Worm (Caenorhabditis elegans) whole organism, late embryonic: ENCODE results near the gene hdl-2.
A peak's percentile ranks its signal among the peaks of the same experiment; 100 is the strongest.

ENCODE experiments used
- C08G9.2 ChIP-seq: sonication (generic microtip); optimal IDR thresholded peaks from 2 replicates; lab custom pipeline; 2016; ENCODE audit warnings: mild to moderate bottlenecking, missing genetic modification characterization, moderate library complexity, missing compliant biosample characterization
- F13H6.1 ChIP-seq: sonication (generic microtip); optimal IDR thresholded peaks from 2 replicates; lab custom pipeline; 2016; ENCODE audit warnings: missing genetic modification characterization, missing compliant biosample characterization
- K02D7.2 ChIP-seq: sonication (generic microtip); optimal IDR thresholded peaks from 2 replicates; lab custom pipeline; 2017; ENCODE audit warnings: mild to moderate bottlenecking, missing genetic modification characterization, missing compliant biosample characterization
- T23F11.4 ChIP-seq: fragments of 200-800 bp; sonication (Bioruptor generic); optimal IDR thresholded peaks from 2 replicates; lab custom pipeline; 2018; ENCODE audit warnings: mild to moderate bottlenecking, missing genetic modification characterization, missing compliant biosample characterization
- Y22D7AL.16 ChIP-seq: sonication (generic microtip); optimal IDR thresholded peaks from 2 replicates; lab custom pipeline; 2016; ENCODE audit warnings: missing genetic modification characterization, missing compliant biosample characterization
- ahr-1 ChIP-seq: sonication (generic microtip); optimal IDR thresholded peaks from 2 replicates; lab custom pipeline; 2016; ENCODE audit warnings: missing genetic modification characterization, missing compliant biosample characterization
- ceh-18 ChIP-seq: sonication (generic microtip); optimal IDR thresholded peaks from 2 replicates; lab custom pipeline; 2016; ENCODE audit warnings: missing genetic modification characterization, missing compliant biosample characterization
- ceh-19 ChIP-seq: fragments of 200-800 bp; sonication (Bioruptor generic); optimal IDR thresholded peaks from 2 replicates; lab custom pipeline; 2018; ENCODE audit warnings: mild to moderate bottlenecking, missing genetic modification characterization, missing compliant biosample characterization
- ceh-30 ChIP-seq: fragments of 150-350 bp; optimal IDR thresholded peaks from 2 replicates; lab custom pipeline; 2014; ENCODE audit warnings: missing biosample characterization, missing genetic modification characterization
- ceh-34 ChIP-seq: sonication (generic microtip); optimal IDR thresholded peaks from 2 replicates; lab custom pipeline; 2016; ENCODE audit warnings: mild to moderate bottlenecking, missing genetic modification characterization, missing compliant biosample characterization
- ceh-45 ChIP-seq: fragments of 200-800 bp; sonication (Bioruptor generic); IDR thresholded peaks from 2 replicates; pipeline ENCODE4 v1.3.6; 2022; ENCODE audit warnings: missing genetic modification reagents, missing genetic modification characterization, missing compliant biosample characterization
- ceh-48 ChIP-seq: sonication (generic microtip); optimal IDR thresholded peaks from 2 replicates; lab custom pipeline; 2016; ENCODE audit warnings: missing genetic modification characterization, inconsistent platforms, missing compliant biosample characterization
- ceh-6 ChIP-seq: fragments of 200-800 bp; sonication (Bioruptor generic); optimal IDR thresholded peaks from 2 replicates; lab custom pipeline; 2018; ENCODE audit warnings: mild to moderate bottlenecking, missing genetic modification characterization, missing compliant biosample characterization
- ceh-9 ChIP-seq: sonication (generic microtip); optimal IDR thresholded peaks from 2 replicates; lab custom pipeline; 2016; ENCODE audit warnings: mild to moderate bottlenecking, missing genetic modification characterization, inconsistent platforms, missing compliant biosample characterization
- che-1 ChIP-seq: sonication (generic microtip); optimal IDR thresholded peaks from 2 replicates; lab custom pipeline; 2016; ENCODE audit warnings: mild to moderate bottlenecking, missing genetic modification characterization, missing compliant biosample characterization
- dmd-4 ChIP-seq: sonication (generic microtip); optimal IDR thresholded peaks from 2 replicates; lab custom pipeline; 2016; ENCODE audit warnings: borderline replicate concordance, missing genetic modification characterization, missing compliant biosample characterization
- elt-2 ChIP-seq: sonication (generic microtip); optimal IDR thresholded peaks from 2 replicates; lab custom pipeline; 2016; ENCODE audit warnings: missing genetic modification reagents, missing genetic modification characterization, missing compliant biosample characterization
- elt-4 ChIP-seq: sonication (generic microtip); optimal IDR thresholded peaks from 2 replicates; lab custom pipeline; 2016; ENCODE audit warnings: missing genetic modification characterization, missing compliant biosample characterization
- eyg-1 ChIP-seq: sonication (generic microtip); optimal IDR thresholded peaks from 2 replicates; lab custom pipeline; 2016; ENCODE audit warnings: missing genotype, missing genetic modification characterization, missing compliant biosample characterization
- fkh-10 ChIP-seq: fragments of 150-350 bp; optimal IDR thresholded peaks from 2 replicates; lab custom pipeline; 2014; ENCODE audit warnings: missing biosample characterization, missing genetic modification reagents, missing genetic modification characterization
- fkh-6 ChIP-seq: sonication (generic microtip); optimal IDR thresholded peaks from 2 replicates; lab custom pipeline; 2016; ENCODE audit warnings: missing genetic modification characterization, missing compliant biosample characterization
- gmeb-2 ChIP-seq: sonication (generic microtip); optimal IDR thresholded peaks from 2 replicates; lab custom pipeline; 2016; ENCODE audit warnings: missing genetic modification characterization, inconsistent platforms, missing compliant biosample characterization
- hlh-13 ChIP-seq: fragments of 200-800 bp; sonication (Bioruptor generic); optimal IDR thresholded peaks from 2 replicates; lab custom pipeline; 2018; ENCODE audit warnings: mild to moderate bottlenecking, missing genetic modification characterization, missing compliant biosample characterization
- hlh-6 ChIP-seq: sonication (generic microtip); optimal IDR thresholded peaks from 2 replicates; lab custom pipeline; 2016; ENCODE audit warnings: missing genotype, missing genetic modification characterization, missing compliant biosample characterization
- hlh-8 ChIP-seq: sonication (generic microtip); optimal IDR thresholded peaks from 2 replicates; lab custom pipeline; 2016; ENCODE audit warnings: missing genotype, missing genetic modification characterization, missing compliant biosample characterization
- lim-6 ChIP-seq: sonication (generic microtip); optimal IDR thresholded peaks from 2 replicates; lab custom pipeline; 2016; ENCODE audit warnings: missing genetic modification characterization, missing compliant biosample characterization
- madf-2 ChIP-seq: sonication (generic microtip); optimal IDR thresholded peaks from 2 replicates; lab custom pipeline; 2017; ENCODE audit warnings: missing genetic modification characterization, missing compliant biosample characterization
- mec-3 ChIP-seq: sonication (generic microtip); optimal IDR thresholded peaks from 2 replicates; lab custom pipeline; 2016; ENCODE audit warnings: borderline replicate concordance, missing genetic modification characterization, missing compliant biosample characterization
- nhr-11 ChIP-seq: fragments of 150-350 bp; optimal IDR thresholded peaks from 2 replicates; lab custom pipeline; 2014; ENCODE audit warnings: missing biosample characterization, missing genetic modification characterization
- npax-4 ChIP-seq: sonication (generic microtip); optimal IDR thresholded peaks from 2 replicates; lab custom pipeline; 2016; ENCODE audit warnings: missing genetic modification characterization, missing compliant biosample characterization
- odd-2 ChIP-seq: sonication (generic microtip); optimal IDR thresholded peaks from 2 replicates; lab custom pipeline; 2017; ENCODE audit warnings: antibody characterized with exemption, mild to moderate bottlenecking, missing genetic modification characterization, missing compliant biosample characterization
- pax-1 ChIP-seq: fragments of 150-350 bp; optimal IDR thresholded peaks from 2 replicates; lab custom pipeline; 2014; ENCODE audit warnings: missing biosample characterization, missing genetic modification characterization
- pha-2 ChIP-seq: sonication (generic microtip); optimal IDR thresholded peaks from 2 replicates; lab custom pipeline; 2017; ENCODE audit warnings: mild to moderate bottlenecking, missing genetic modification characterization, missing compliant biosample characterization
- pha-4 ChIP-seq: fragments of 150-350 bp; optimal IDR thresholded peaks from 2 replicates; lab custom pipeline; 2018; ENCODE audit warnings: missing biosample characterization, missing genetic modification reagents, missing genetic modification characterization
- ref-2 ChIP-seq: sonication (generic microtip); optimal IDR thresholded peaks from 2 replicates; lab custom pipeline; 2016; ENCODE audit warnings: missing genetic modification characterization, missing compliant biosample characterization
- sdc-2 ChIP-seq: sonication (generic microtip); optimal IDR thresholded peaks from 2 replicates; lab custom pipeline; 2016; ENCODE audit warnings: missing genotype, missing genetic modification characterization, missing compliant biosample characterization
- sox-2 ChIP-seq: fragments of 200-800 bp; sonication (Bioruptor generic); IDR thresholded peaks from 2 replicates; pipeline ENCODE4 v1.3.6; 2022; ENCODE audit warnings: missing genetic modification reagents, missing genetic modification characterization, missing compliant biosample characterization
- sox-4 ChIP-seq: sonication (generic microtip); optimal IDR thresholded peaks from 2 replicates; lab custom pipeline; 2017; ENCODE audit warnings: mild to moderate bottlenecking, missing genetic modification characterization, inconsistent platforms, missing compliant biosample characterization
- tbx-7 ChIP-seq: sonication (generic microtip); optimal IDR thresholded peaks from 2 replicates; lab custom pipeline; 2016; ENCODE audit warnings: missing genotype, missing genetic modification characterization, missing compliant biosample characterization
- unc-3 ChIP-seq, 2 experiments: fragments of 200-800 bp in 1 of 2; sonication (Bioruptor generic) in 1 of 2; sonication (generic microtip) in 1 of 2; conservative IDR thresholded peaks in 1 of 2; optimal IDR thresholded peaks in 1 of 2; 2 replicates each; pipeline versions ENCODE4 v1.3.6 to Lab custom; 2016 to 2022; ENCODE audit warnings: missing compliant biosample characterization in 2 of 2, missing genetic modification characterization in 2 of 2, missing genetic modification reagents in 1 of 2
- unc-55 ChIP-seq: sonication (generic microtip); optimal IDR thresholded peaks from 2 replicates; lab custom pipeline; 2017; ENCODE audit warnings: missing biosample characterization, missing genetic modification reagents, missing genetic modification characterization
- zip-5 ChIP-seq: sonication (generic microtip); optimal IDR thresholded peaks from 2 replicates; lab custom pipeline; 2016; ENCODE audit warnings: missing genetic modification characterization, missing compliant biosample characterization

Gene hdl-2

ce11 chrIV:8844457-8844856, 29.5 kb upstream of the hdl-2 start, which contains the start of gene T11B7.2:
Gene T11B7.2, minus strand, starts transcription at chrIV:8844557.
- no peak for TF ChIP-seq C08G9.2 (tag; lab: Kevin White, UChicago)
- TF ChIP-seq F13H6.1 = no peak
- no peak for TF ChIP-seq zip-5 (tag; lab: Kevin White, UChicago)
- TF ChIP-seq ref-2 (tag; lab: Kevin White, UChicago) = no peak
- TF ChIP-seq pha-2 (tag; lab: Kevin White, UChicago) = no peak
- no peak for TF ChIP-seq ceh-6 (GFP tag; lab: Kevin White, UChicago)
- TF ChIP-seq elt-4 (tag; lab: Kevin White, UChicago) = no peak
- no peak for TF ChIP-seq gmeb-2
- TF ChIP-seq ceh-18 = no peak
- TF ChIP-seq Y22D7AL.16 (tag; lab: Kevin White, UChicago) = no peak
- TF ChIP-seq sdc-2 (tag; lab: Kevin White, UChicago) = no peak
- no peak for TF ChIP-seq ceh-34

DNA sequence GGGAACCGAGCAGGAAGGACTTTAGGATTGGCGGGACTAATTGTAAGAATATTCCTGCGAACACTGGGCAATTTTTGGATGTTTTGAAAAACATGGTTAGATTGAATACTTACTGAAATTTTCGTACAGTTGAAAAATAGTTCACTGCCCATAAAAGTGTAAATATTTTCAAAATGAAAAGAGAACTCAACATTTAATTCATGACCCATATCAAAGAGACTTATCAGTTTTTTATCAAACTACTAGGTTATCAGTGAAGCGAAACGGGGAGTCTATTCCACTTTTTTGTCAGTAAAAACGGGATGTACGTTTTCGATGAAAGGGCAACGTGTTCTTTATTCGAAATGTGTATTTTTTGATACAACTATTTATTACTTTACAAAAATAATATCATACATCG, 28.0 kb upstream of the hdl-2 start:
- TF ChIP-seq madf-2 (tag; lab: Kevin White, UChicago) = no peak
- TF ChIP-seq elt-2 (tag; lab: Kevin White, UChicago) = peak; percentile 59
- TF ChIP-seq, all 69 proteins: peak for 1

DNA sequence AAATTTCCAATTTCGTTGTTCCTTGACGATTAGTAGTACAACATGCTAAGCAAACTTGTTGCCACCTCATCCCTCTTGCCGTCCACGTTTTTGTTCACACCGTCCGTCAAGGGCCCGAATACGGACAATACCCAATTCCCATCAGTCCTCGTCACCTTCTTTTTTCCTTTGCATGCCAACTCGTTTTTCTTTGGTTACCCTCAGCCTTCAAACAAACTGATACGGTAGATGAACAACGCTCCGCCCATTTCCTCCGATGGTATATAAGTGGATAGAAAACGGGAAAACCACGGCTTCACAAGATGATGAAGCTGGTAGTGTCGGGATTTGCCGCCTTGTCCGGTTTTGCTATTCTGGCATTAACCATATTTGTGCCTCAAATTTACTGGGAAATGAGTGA, 26.0 kb upstream of the hdl-2 start, which contains the start of gene col-118:
Gene col-118, plus strand, starts transcription at position 301 of the 400 bp plus-strand sequence.
- TF ChIP-seq ceh-45 (GFP tag; lab: Robert Waterston, UW) (no peak), mec-3 (tag; lab: Kevin White, UChicago) (no peak), pax-1 (tag; lab: Kevin White, UChicago) (no peak), T23F11.4 (GFP tag; lab: Kevin White, UChicago) (no peak), ceh-9 (tag; lab: Kevin White, UChicago) (no peak), tbx-7 (tag; lab: Kevin White, UChicago) (no peak), ceh-30 (tag; lab: Kevin White, UChicago) (no peak), nhr-11 (tag; lab: Kevin White, UChicago) (no peak), sox-4 (no peak), zip-5 (tag; lab: Kevin White, UChicago) (no peak), che-1 (tag; lab: Kevin White, UChicago) (no peak), lim-6 (tag; lab: Kevin White, UChicago) (no peak), K02D7.2 (tag; lab: Kevin White, UChicago) (no peak), pha-4 (no peak), dmd-4 (no peak), sox-2 (GFP tag; lab: Robert Waterston, UW) (no peak), hlh-8 (no peak), fkh-6 (tag; lab: Kevin White, UChicago) (no peak), ahr-1 (tag; lab: Kevin White, UChicago) (no peak), gmeb-2 (no peak)

- TF ChIP-seq pax-1 (tag; lab: Kevin White, UChicago) (no peak), hlh-6 (tag; lab: Kevin White, UChicago) (no peak), unc-3 (GFP tag; conservative IDR thresholded peaks at IDR 0.05; lab: Robert Waterston, UW) (no peak), unc-3 (tag; optimal IDR thresholded peaks at IDR 0.05; lab: Kevin White, UChicago) (no peak), npax-4 (no peak), odd-2 (tag; lab: Kevin White, UChicago) (no peak), unc-55 (no peak), gmeb-2 (no peak), fkh-10 (no peak), hlh-8 (no peak), ahr-1 (tag; lab: Kevin White, UChicago) (no peak), sox-2 (GFP tag; lab: Robert Waterston, UW) (no peak), ceh-48 (tag; lab: Kevin White, UChicago) (no peak), hlh-13 (GFP tag; lab: Kevin White, UChicago) (no peak), ceh-19 (GFP tag; lab: Kevin White, UChicago) (no peak), ref-2 (tag; lab: Kevin White, UChicago) (no peak), eyg-1 (tag; lab: Kevin White, UChicago) (no peak)
These were observed 25.0 kb upstream of the hdl-2 start for ce11 chrIV:8848983-8849382.
